Worm (Caenorhabditis elegans) whole organism, early embryonic: ENCODE results near the gene clec-219.

Source experiments
- B0310.2 ChIP-seq: sonication (generic microtip); optimal IDR thresholded peaks from 2 replicates; lab custom pipeline; 2016; ENCODE audit warnings: mild to moderate bottlenecking, missing genetic modification characterization, missing compliant biosample characterization
- F13C5.2 ChIP-seq: sonication (generic microtip); optimal IDR thresholded peaks from 2 replicates; lab custom pipeline; 2017; ENCODE audit warnings: mild to moderate bottlenecking, missing genetic modification characterization, inconsistent platforms, missing compliant biosample characterization
- aly-1 ChIP-seq: sonication (generic microtip); optimal IDR thresholded peaks from 2 replicates; lab custom pipeline; 2016; ENCODE audit warnings: missing genetic modification characterization, missing compliant biosample characterization
- ama-1 ChIP-seq: fragments of 150-350 bp; optimal IDR thresholded peaks from 2 replicates; lab custom pipeline; 2014
- ceh-13 ChIP-seq: fragments of 200-800 bp; sonication (Bioruptor generic); optimal IDR thresholded peaks from 2 replicates; lab custom pipeline; 2018; ENCODE audit warnings: mild to moderate bottlenecking, missing genetic modification characterization, missing compliant biosample characterization
- ceh-36 ChIP-seq: sonication (generic microtip); optimal IDR thresholded peaks from 2 replicates; lab custom pipeline; 2016; ENCODE audit warnings: missing genetic modification characterization, inconsistent platforms, missing compliant biosample characterization
- ets-7 ChIP-seq: sonication (generic microtip); optimal IDR thresholded peaks from 2 replicates; lab custom pipeline; 2016; ENCODE audit warnings: missing genotype, missing genetic modification characterization, missing compliant biosample characterization
- flt-1 ChIP-seq: fragments of 200-800 bp; sonication (Bioruptor generic); IDR thresholded peaks from 2 replicates; pipeline ENCODE4 v1.3.6; 2022; ENCODE audit warnings: missing genetic modification characterization, missing compliant biosample characterization
- hmbx-1 ChIP-seq: sonication (generic microtip); optimal IDR thresholded peaks from 2 replicates; lab custom pipeline; 2016; ENCODE audit warnings: mild to moderate bottlenecking, missing genetic modification characterization, missing compliant biosample characterization
- hmg-4 ChIP-seq: fragments of 200-800 bp; sonication (Bioruptor generic); optimal IDR thresholded peaks from 2 replicates; lab custom pipeline; 2018; ENCODE audit warnings: mild to moderate bottlenecking, missing genetic modification characterization, missing compliant biosample characterization
- hnd-1 ChIP-seq: sonication (generic microtip); optimal IDR thresholded peaks from 2 replicates; lab custom pipeline; 2016; ENCODE audit warnings: missing genetic modification characterization, missing compliant biosample characterization
- pes-1 ChIP-seq: fragments of 200-800 bp; sonication (Bioruptor generic); IDR thresholded peaks from 2 replicates; pipeline ENCODE4 v1.3.6; 2022; ENCODE audit warnings: missing genetic modification reagents, missing genetic modification characterization, missing compliant biosample characterization
- scrt-1 ChIP-seq: fragments of 200-800 bp; sonication (Bioruptor generic); IDR thresholded peaks from 2 replicates; pipeline ENCODE4 v1.3.6; 2022; ENCODE audit warnings: missing genetic modification characterization, missing compliant biosample characterization
- sea-1 ChIP-seq: fragments of 200-800 bp; sonication (Bioruptor generic); conservative IDR thresholded peaks from 2 replicates; pipeline ENCODE4 v1.3.6; 2022; ENCODE audit warnings: missing genetic modification characterization, missing compliant biosample characterization
- tbx-11 ChIP-seq: fragments of 200-800 bp; sonication (Bioruptor generic); IDR thresholded peaks from 2 replicates; pipeline ENCODE4 v1.3.6; 2022; ENCODE audit warnings: missing genetic modification characterization, missing compliant biosample characterization
- tbx-37 ChIP-seq: fragments of 200-800 bp; sonication (Bioruptor generic); conservative IDR thresholded peaks from 2 replicates; pipeline ENCODE4 v1.3.6; 2022; ENCODE audit warnings: missing genetic modification reagents, missing genetic modification characterization, missing compliant biosample characterization
- tra-4 ChIP-seq: sonication (generic microtip); optimal IDR thresholded peaks from 2 replicates; lab custom pipeline; 2017; ENCODE audit warnings: missing genetic modification characterization, missing compliant biosample characterization

clec-219 gene

DNA sequence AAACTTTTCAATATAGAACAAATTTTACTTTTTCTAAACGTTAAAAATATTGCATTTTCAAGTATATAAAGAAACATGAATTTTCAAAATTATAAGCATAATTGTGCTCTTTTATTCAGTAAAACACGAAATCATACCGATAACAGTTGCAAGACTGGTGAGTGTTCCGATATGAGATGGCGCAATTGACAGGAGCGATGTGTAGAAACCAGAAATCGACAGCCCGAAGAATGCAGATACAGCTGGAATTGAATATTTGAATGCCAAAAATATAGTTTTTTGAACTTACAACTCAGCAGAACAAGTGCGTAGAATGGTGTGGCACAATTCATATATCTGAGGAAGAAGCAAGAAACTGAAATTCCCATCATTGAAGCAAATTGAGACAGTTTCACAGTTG, 35.3 kb upstream of the clec-219 start:
- TF ChIP-seq B0310.2 = no peak
- TF ChIP-seq scrt-1 = no peak
- no peak for TF ChIP-seq hmbx-1 (tag; lab: Kevin White, UChicago)
- TF ChIP-seq ceh-36 (tag; lab: Kevin White, UChicago) = no peak
- TF ChIP-seq ceh-13 (GFP tag; lab: Kevin White, UChicago) = no peak
- TF ChIP-seq sea-1 = no peak
- TF ChIP-seq ets-7 (tag; lab: Kevin White, UChicago) = no peak
- TF ChIP-seq F13C5.2 = no peak
- no peak for TF ChIP-seq hnd-1 (tag; lab: Kevin White, UChicago)
- TF ChIP-seq tbx-37 (GFP tag; lab: Robert Waterston, UW) = no peak
- no peak for TF ChIP-seq flt-1 (GFP tag; lab: Robert Waterston, UW)
- TF ChIP-seq hmg-4 = no peak
- no peak for TF ChIP-seq ama-1 (lab: Kevin White, UChicago)

DNA sequence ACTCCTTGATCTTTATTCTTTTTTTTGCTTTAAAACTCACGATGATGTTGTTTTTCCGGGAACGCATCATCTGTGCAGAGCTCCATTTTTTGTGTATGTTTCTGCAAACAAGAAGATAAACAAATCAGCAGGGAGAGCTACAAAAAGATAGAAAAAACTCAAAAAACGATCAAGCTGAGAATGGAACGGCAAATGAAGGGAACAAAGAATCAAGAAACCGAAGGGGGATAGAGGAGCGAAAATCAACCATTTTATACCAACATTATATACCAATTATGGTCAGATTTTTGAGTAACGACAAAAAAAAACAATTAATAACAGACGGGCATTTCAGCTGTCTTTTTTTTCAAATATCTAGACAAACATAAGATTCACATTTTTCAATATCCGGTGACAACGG, 33.4 kb upstream of the clec-219 start, which contains the start of gene slc-17.5:
Gene slc-17.5 (minus strand): TSS at position 101 of the 400 bp plus-strand sequence.
- no peak for TF ChIP-seq pes-1 (GFP tag; lab: Robert Waterston, UW)
- no peak for TF ChIP-seq ceh-13 (GFP tag; lab: Kevin White, UChicago)
- TF ChIP-seq aly-1 (tag; lab: Kevin White, UChicago) = no peak
- TF ChIP-seq B0310.2 = no peak
- no peak for TF ChIP-seq tbx-11 (GFP tag; lab: Robert Waterston, UW)
- no peak for TF ChIP-seq F13C5.2
- TF ChIP-seq tbx-37 (GFP tag; lab: Robert Waterston, UW) = no peak
- no peak for TF ChIP-seq ama-1 (lab: Kevin White, UChicago)
- no peak for TF ChIP-seq flt-1 (GFP tag; lab: Robert Waterston, UW)
- no peak for TF ChIP-seq tra-4
- TF ChIP-seq scrt-1 = no peak
- no peak for TF ChIP-seq hnd-1 (tag; lab: Kevin White, UChicago)
- TF ChIP-seq hmbx-1 (tag; lab: Kevin White, UChicago) = no peak
- no peak for TF ChIP-seq ceh-36 (tag; lab: Kevin White, UChicago)
- TF ChIP-seq sea-1 = no peak
- TF ChIP-seq ets-7 (tag; lab: Kevin White, UChicago) = no peak
- no peak for TF ChIP-seq hmg-4

DNA sequence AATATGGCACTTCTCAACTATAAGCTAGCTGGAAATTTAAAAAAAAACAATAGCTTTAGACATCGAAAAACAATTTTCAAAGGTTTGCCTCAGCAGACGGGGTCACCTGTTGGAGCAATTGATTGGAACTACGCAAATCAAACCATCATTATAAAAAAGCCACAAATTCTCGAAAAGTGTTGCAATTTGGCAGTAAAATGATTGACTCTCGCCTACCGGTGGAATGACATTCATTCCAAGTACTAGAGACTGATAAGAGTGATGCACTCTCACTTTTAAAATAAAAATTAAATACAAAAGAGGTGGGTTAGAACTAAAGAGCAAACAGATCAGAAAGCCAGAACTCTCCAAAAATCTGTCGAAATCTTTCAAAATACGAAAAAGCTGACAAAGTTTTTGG, 32.8 kb upstream of the clec-219 start:
- TF ChIP-seq hmg-4 = no peak
- no peak for TF ChIP-seq tra-4
- no peak for TF ChIP-seq ama-1 (lab: Kevin White, UChicago)
- no peak for TF ChIP-seq F13C5.2
- no peak for TF ChIP-seq hmbx-1 (tag; lab: Kevin White, UChicago)
- TF ChIP-seq ets-7 (tag; lab: Kevin White, UChicago) = no peak
- no peak for TF ChIP-seq scrt-1
- TF ChIP-seq pes-1 (GFP tag; lab: Robert Waterston, UW) = no peak
- TF ChIP-seq tbx-37 (GFP tag; lab: Robert Waterston, UW) = no peak
- no peak for TF ChIP-seq ceh-36 (tag; lab: Kevin White, UChicago)
- no peak for TF ChIP-seq flt-1 (GFP tag; lab: Robert Waterston, UW)
- no peak for TF ChIP-seq hnd-1 (tag; lab: Kevin White, UChicago)
- no peak for TF ChIP-seq tbx-11 (GFP tag; lab: Robert Waterston, UW)
- no peak for TF ChIP-seq sea-1
- no peak for TF ChIP-seq aly-1 (tag; lab: Kevin White, UChicago)
- TF ChIP-seq ceh-13 (GFP tag; lab: Kevin White, UChicago) = no peak
- TF ChIP-seq B0310.2 = no peak

DNA sequence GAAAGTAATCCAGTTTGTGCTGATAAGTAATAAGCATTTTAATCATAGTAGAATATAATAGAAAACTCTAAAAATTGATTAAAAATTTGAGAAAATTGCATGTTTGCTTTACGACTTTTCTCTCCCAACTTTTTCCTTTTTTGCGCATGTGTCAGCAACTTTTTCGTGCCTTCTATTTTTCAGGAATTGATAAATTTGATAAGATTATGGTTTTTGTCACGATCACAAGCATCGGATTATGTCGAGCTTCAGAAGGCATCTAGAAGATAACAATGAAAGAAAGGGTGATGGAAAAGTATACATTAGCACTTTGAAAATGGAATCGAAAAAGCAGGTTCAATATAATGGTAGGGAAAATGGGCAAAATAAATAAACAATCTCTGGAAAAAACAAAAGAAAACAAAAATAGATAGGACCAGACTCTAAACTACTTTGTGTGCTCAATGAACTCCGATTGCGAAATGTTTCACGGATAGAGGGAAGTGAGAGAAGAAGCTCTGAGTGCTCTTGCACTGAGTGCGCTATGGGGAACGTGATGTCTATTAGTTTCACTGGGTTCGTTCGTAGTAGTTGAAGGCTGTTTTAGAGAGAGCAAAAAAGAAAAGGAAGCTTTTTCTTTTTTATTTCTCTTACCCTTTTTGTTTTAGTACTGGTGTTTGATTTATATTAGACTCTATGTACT, 30.0 kb upstream of the clec-219 start:
- TF ChIP-seq aly-1 (tag; lab: Kevin White, UChicago) = no peak
- TF ChIP-seq tra-4 = no peak
- TF ChIP-seq ceh-13 (GFP tag; lab: Kevin White, UChicago) = no peak
- TF ChIP-seq ama-1 (lab: Kevin White, UChicago) = no peak
- TF ChIP-seq hmg-4 = no peak

DNA sequence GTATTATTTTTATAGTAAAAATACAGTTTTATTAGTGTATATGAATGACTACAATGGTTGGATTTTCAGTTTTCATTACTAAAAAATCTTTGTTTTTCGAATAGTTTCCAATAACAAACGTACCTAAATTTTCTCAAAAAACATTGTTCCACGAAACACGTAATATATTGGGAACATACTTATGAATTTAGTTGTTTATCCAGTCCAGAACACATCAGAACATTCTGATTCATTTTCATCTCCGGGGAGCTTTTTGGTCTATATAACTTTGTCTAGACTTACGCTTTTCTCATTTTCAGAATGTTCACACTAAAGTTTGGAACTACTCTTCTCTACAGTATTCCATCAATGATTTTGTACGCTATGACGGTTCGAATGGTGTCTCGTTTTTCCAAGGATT, 26.5 kb upstream of the clec-219 start, which contains the start of gene srg-33:
Gene srg-33 (plus strand): TSS at position 301 of the 400 bp plus-strand sequence.
- TF ChIP-seq ceh-36 (tag; lab: Kevin White, UChicago) = no peak
- TF ChIP-seq tbx-37 (GFP tag; lab: Robert Waterston, UW) = no peak
- TF ChIP-seq ama-1 (lab: Kevin White, UChicago) = no peak
- no peak for TF ChIP-seq ceh-13 (GFP tag; lab: Kevin White, UChicago)
- no peak for TF ChIP-seq aly-1 (tag; lab: Kevin White, UChicago)
- TF ChIP-seq tbx-11 (GFP tag; lab: Robert Waterston, UW) = no peak

DNA sequence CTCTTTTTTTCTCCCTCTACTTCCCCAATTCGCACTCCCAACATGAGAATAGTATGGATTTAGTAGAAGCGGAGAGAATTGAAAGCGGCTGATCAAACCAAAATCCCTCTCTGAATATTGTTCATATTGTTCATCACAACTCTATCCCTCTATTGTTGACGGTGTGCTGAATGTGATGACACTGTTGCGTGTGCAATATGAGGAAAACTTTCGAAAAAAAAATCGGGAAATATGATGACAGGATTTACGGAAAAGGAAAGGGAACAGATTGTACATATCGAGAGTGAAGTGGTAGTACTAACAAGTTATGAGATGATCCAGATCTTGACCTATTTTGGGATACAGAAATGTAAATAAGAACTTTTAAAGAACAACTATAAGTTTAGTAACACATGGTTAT, 22.4 kb upstream of the clec-219 start, which contains the start of gene smex-1:
Gene smex-1 (minus strand): TSS at position 101 of the 400 bp plus-strand sequence.
- TF ChIP-seq hmg-4 (no peak), pes-1 (GFP tag; lab: Robert Waterston, UW) (no peak), hmbx-1 (tag; lab: Kevin White, UChicago) (no peak), ceh-13 (GFP tag; lab: Kevin White, UChicago) (no peak), tra-4 (no peak), tbx-11 (GFP tag; lab: Robert Waterston, UW) (no peak), tbx-37 (GFP tag; lab: Robert Waterston, UW) (no peak), ets-7 (tag; lab: Kevin White, UChicago) (no peak)

DNA sequence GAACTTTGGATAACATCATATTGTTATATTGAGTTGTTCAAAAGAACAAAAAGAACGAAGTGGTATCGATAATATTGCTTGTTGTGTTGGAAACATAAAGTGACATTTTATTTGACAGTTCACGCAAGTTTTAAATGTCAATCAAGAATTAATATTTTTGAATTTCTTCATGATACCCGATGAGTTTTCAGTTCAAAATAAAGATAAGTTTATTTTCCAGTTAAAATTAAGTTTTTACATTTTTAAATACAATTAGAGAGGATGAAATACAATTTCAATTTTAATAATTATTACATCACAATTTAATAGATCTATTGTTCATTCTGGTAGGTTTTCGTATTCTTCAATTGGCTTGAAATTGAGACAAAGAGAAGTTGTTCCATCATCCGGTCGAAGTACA, 20.7 kb upstream of the clec-219 start, which contains the start of gene W02D7.4:
Gene W02D7.4 (minus strand): TSS at position 101 of the 400 bp plus-strand sequence.
- TF ChIP-seq B0310.2 (no peak), ets-7 (tag; lab: Kevin White, UChicago) (no peak), hmg-4 (no peak), tbx-11 (GFP tag; lab: Robert Waterston, UW) (no peak), aly-1 (tag; lab: Kevin White, UChicago) (no peak), hnd-1 (tag; lab: Kevin White, UChicago) (no peak), ama-1 (lab: Kevin White, UChicago) (no peak), scrt-1 (no peak), pes-1 (GFP tag; lab: Robert Waterston, UW) (no peak), tra-4 (no peak), ceh-36 (tag; lab: Kevin White, UChicago) (no peak), flt-1 (GFP tag; lab: Robert Waterston, UW) (no peak), F13C5.2 (no peak), tbx-37 (GFP tag; lab: Robert Waterston, UW) (no peak), hmbx-1 (tag; lab: Kevin White, UChicago) (no peak), sea-1 (no peak), ceh-13 (GFP tag; lab: Kevin White, UChicago) (no peak)
